Worm (Caenorhabditis elegans) whole organism, late embryonic: ENCODE results near the gene fbxb-21.
"Not testable (repeated sequence)": the region's sequence is repeated elsewhere in the genome, so short reads cannot be mapped to it uniquely, and the experiment has no call there.

Experiments
- C08G9.2 ChIP-seq: sonication (generic microtip); optimal IDR thresholded peaks from 2 replicates; lab custom pipeline; 2016; ENCODE audit warnings: mild to moderate bottlenecking, missing genetic modification characterization, moderate library complexity, missing compliant biosample characterization
- F13H6.1 ChIP-seq: sonication (generic microtip); optimal IDR thresholded peaks from 2 replicates; lab custom pipeline; 2016; ENCODE audit warnings: missing genetic modification characterization, missing compliant biosample characterization
- K02D7.2 ChIP-seq: sonication (generic microtip); optimal IDR thresholded peaks from 2 replicates; lab custom pipeline; 2017; ENCODE audit warnings: mild to moderate bottlenecking, missing genetic modification characterization, missing compliant biosample characterization
- K09A11.1 ChIP-seq: sonication (generic microtip); optimal IDR thresholded peaks from 2 replicates; lab custom pipeline; 2017; ENCODE audit warnings: antibody characterized with exemption, mild to moderate bottlenecking, missing genetic modification characterization, missing compliant biosample characterization; ENCODE audit not compliant: insufficient read depth
- Y22D7AL.16 ChIP-seq: sonication (generic microtip); optimal IDR thresholded peaks from 2 replicates; lab custom pipeline; 2016; ENCODE audit warnings: missing genetic modification characterization, missing compliant biosample characterization
- ahr-1 ChIP-seq: sonication (generic microtip); optimal IDR thresholded peaks from 2 replicates; lab custom pipeline; 2016; ENCODE audit warnings: missing genetic modification characterization, missing compliant biosample characterization
- ceh-14 ChIP-seq: sonication (generic microtip); optimal IDR thresholded peaks from 2 replicates; lab custom pipeline; 2016; ENCODE audit warnings: missing genotype, missing genetic modification characterization, missing compliant biosample characterization
- ceh-19 ChIP-seq: fragments of 200-800 bp; sonication (Bioruptor generic); optimal IDR thresholded peaks from 2 replicates; lab custom pipeline; 2018; ENCODE audit warnings: mild to moderate bottlenecking, missing genetic modification characterization, missing compliant biosample characterization
- ceh-22 ChIP-seq: sonication (generic microtip); optimal IDR thresholded peaks from 2 replicates; lab custom pipeline; 2017; ENCODE audit warnings: missing biosample characterization, missing genetic modification characterization
- ceh-24 ChIP-seq: sonication (generic microtip); optimal IDR thresholded peaks from 2 replicates; lab custom pipeline; 2016; ENCODE audit warnings: mild to moderate bottlenecking, missing genetic modification characterization, missing compliant biosample characterization
- ceh-30 ChIP-seq: fragments of 150-350 bp; optimal IDR thresholded peaks from 2 replicates; lab custom pipeline; 2014; ENCODE audit warnings: missing biosample characterization, missing genetic modification characterization
- ceh-31 ChIP-seq: sonication (generic microtip); optimal IDR thresholded peaks from 2 replicates; lab custom pipeline; 2016; ENCODE audit warnings: missing genetic modification characterization, missing compliant biosample characterization
- ceh-34 ChIP-seq: sonication (generic microtip); optimal IDR thresholded peaks from 2 replicates; lab custom pipeline; 2016; ENCODE audit warnings: mild to moderate bottlenecking, missing genetic modification characterization, missing compliant biosample characterization
- ceh-45 ChIP-seq: fragments of 200-800 bp; sonication (Bioruptor generic); IDR thresholded peaks from 2 replicates; pipeline ENCODE4 v1.3.6; 2022; ENCODE audit warnings: missing genetic modification reagents, missing genetic modification characterization, missing compliant biosample characterization
- ceh-6 ChIP-seq: fragments of 200-800 bp; sonication (Bioruptor generic); optimal IDR thresholded peaks from 2 replicates; lab custom pipeline; 2018; ENCODE audit warnings: mild to moderate bottlenecking, missing genetic modification characterization, missing compliant biosample characterization
- ceh-9 ChIP-seq: sonication (generic microtip); optimal IDR thresholded peaks from 2 replicates; lab custom pipeline; 2016; ENCODE audit warnings: mild to moderate bottlenecking, missing genetic modification characterization, inconsistent platforms, missing compliant biosample characterization
- dve-1 ChIP-seq: sonication (generic microtip); optimal IDR thresholded peaks from 2 replicates; lab custom pipeline; 2017; ENCODE audit warnings: antibody characterized with exemption, mild to moderate bottlenecking, missing genetic modification characterization, missing compliant biosample characterization
- elt-2 ChIP-seq: sonication (generic microtip); optimal IDR thresholded peaks from 2 replicates; lab custom pipeline; 2016; ENCODE audit warnings: missing genetic modification reagents, missing genetic modification characterization, missing compliant biosample characterization
- elt-4 ChIP-seq: sonication (generic microtip); optimal IDR thresholded peaks from 2 replicates; lab custom pipeline; 2016; ENCODE audit warnings: missing genetic modification characterization, missing compliant biosample characterization
- eyg-1 ChIP-seq: sonication (generic microtip); optimal IDR thresholded peaks from 2 replicates; lab custom pipeline; 2016; ENCODE audit warnings: missing genotype, missing genetic modification characterization, missing compliant biosample characterization
- fax-1 ChIP-seq: sonication (generic microtip); optimal IDR thresholded peaks from 2 replicates; lab custom pipeline; 2016; ENCODE audit warnings: missing genotype, missing genetic modification characterization, missing compliant biosample characterization
- fkh-10 ChIP-seq: fragments of 150-350 bp; optimal IDR thresholded peaks from 2 replicates; lab custom pipeline; 2014; ENCODE audit warnings: missing biosample characterization, missing genetic modification reagents, missing genetic modification characterization
- gmeb-2 ChIP-seq: sonication (generic microtip); optimal IDR thresholded peaks from 2 replicates; lab custom pipeline; 2016; ENCODE audit warnings: missing genetic modification characterization, inconsistent platforms, missing compliant biosample characterization
- hlh-13 ChIP-seq: fragments of 200-800 bp; sonication (Bioruptor generic); optimal IDR thresholded peaks from 2 replicates; lab custom pipeline; 2018; ENCODE audit warnings: mild to moderate bottlenecking, missing genetic modification characterization, missing compliant biosample characterization
- hlh-15 ChIP-seq: sonication (generic microtip); optimal IDR thresholded peaks from 2 replicates; lab custom pipeline; 2016; ENCODE audit warnings: missing genetic modification characterization, missing compliant biosample characterization
- hlh-30 ChIP-seq: sonication (generic microtip); optimal IDR thresholded peaks from 2 replicates; lab custom pipeline; 2017; ENCODE audit warnings: antibody characterized with exemption, missing genetic modification characterization, missing compliant biosample characterization; ENCODE audit not compliant: insufficient read depth
- hlh-8 ChIP-seq: sonication (generic microtip); optimal IDR thresholded peaks from 2 replicates; lab custom pipeline; 2016; ENCODE audit warnings: missing genotype, missing genetic modification characterization, missing compliant biosample characterization
- lin-11 ChIP-seq: fragments of 200-800 bp; sonication (Bioruptor generic); optimal IDR thresholded peaks from 2 replicates; lab custom pipeline; 2018; ENCODE audit warnings: mild to moderate bottlenecking, missing genetic modification characterization, missing compliant biosample characterization
- madf-2 ChIP-seq: sonication (generic microtip); optimal IDR thresholded peaks from 2 replicates; lab custom pipeline; 2017; ENCODE audit warnings: missing genetic modification characterization, missing compliant biosample characterization
- pha-2 ChIP-seq: sonication (generic microtip); optimal IDR thresholded peaks from 2 replicates; lab custom pipeline; 2017; ENCODE audit warnings: mild to moderate bottlenecking, missing genetic modification characterization, missing compliant biosample characterization
- pros-1 ChIP-seq: fragments of 150-350 bp; optimal IDR thresholded peaks from 2 replicates; lab custom pipeline; 2014; ENCODE audit warnings: missing biosample characterization, missing genetic modification reagents, missing genetic modification characterization
- ref-2 ChIP-seq: sonication (generic microtip); optimal IDR thresholded peaks from 2 replicates; lab custom pipeline; 2016; ENCODE audit warnings: missing genetic modification characterization, missing compliant biosample characterization
- tbx-2 ChIP-seq: sonication (generic microtip); optimal IDR thresholded peaks from 2 replicates; lab custom pipeline; 2016; ENCODE audit warnings: missing genetic modification characterization, missing compliant biosample characterization
- unc-3 ChIP-seq, 2 experiments: fragments of 200-800 bp in 1 of 2; sonication (Bioruptor generic) in 1 of 2; sonication (generic microtip) in 1 of 2; conservative IDR thresholded peaks in 1 of 2; optimal IDR thresholded peaks in 1 of 2; 2 replicates each; pipeline versions ENCODE4 v1.3.6 to Lab custom; 2016 to 2022; ENCODE audit warnings: missing compliant biosample characterization in 2 of 2, missing genetic modification characterization in 2 of 2, missing genetic modification reagents in 1 of 2
- unc-86 ChIP-seq: sonication (generic microtip); optimal IDR thresholded peaks from 2 replicates; lab custom pipeline; 2016; ENCODE audit warnings: missing genetic modification characterization, missing compliant biosample characterization
- zip-5 ChIP-seq: sonication (generic microtip); optimal IDR thresholded peaks from 2 replicates; lab custom pipeline; 2016; ENCODE audit warnings: missing genetic modification characterization, missing compliant biosample characterization

Gene fbxb-21

ce11 chrII:1663516-1663915 is 14.8 kb upstream of the fbxb-21 start, which contains the start of gene duxl-1 (continued):
- TF ChIP-seq zip-5 (tag; lab: Kevin White, UChicago) (no peak), ceh-19 (GFP tag; lab: Kevin White, UChicago) (no peak), unc-86 (no peak), ceh-34 (no peak), gmeb-2 (tag; lab: Kevin White, UChicago) (no peak), unc-3 (GFP tag; conservative IDR thresholded peaks at IDR 0.05; lab: Robert Waterston, UW) (no peak), unc-3 (tag; optimal IDR thresholded peaks at IDR 0.05; lab: Kevin White, UChicago) (no peak), ceh-24 (tag; lab: Kevin White, UChicago) (no peak), hlh-30 (tag; lab: Kevin White, UChicago) (peak; percentile 42), tbx-2 (tag; lab: Kevin White, UChicago) (peak; percentile 15)

ce11 chrII:1662881-1663280 is 14.2 kb upstream of the fbxb-21 start, which contains the start of gene ZC204.14:
Gene ZC204.14, minus strand, starts transcription at chrII:1662949.
- TF ChIP-seq elt-4 (tag; lab: Kevin White, UChicago) (no peak), ceh-19 (GFP tag; lab: Kevin White, UChicago) (no peak), dve-1 (tag; lab: Kevin White, UChicago) (no peak), Y22D7AL.16 (tag; lab: Kevin White, UChicago) (no peak), fkh-10 (GFP tag; lab: Kevin White, UChicago) (no peak), hlh-13 (GFP tag; lab: Kevin White, UChicago) (no peak), ceh-14 (tag; lab: Kevin White, UChicago) (no peak), fax-1 (tag; lab: Kevin White, UChicago) (no peak), pros-1 (tag; lab: Kevin White, UChicago) (no peak), F13H6.1 (tag; lab: Kevin White, UChicago) (no peak)
- TF ChIP-seq, all 69 proteins: peak for 0

DNA sequence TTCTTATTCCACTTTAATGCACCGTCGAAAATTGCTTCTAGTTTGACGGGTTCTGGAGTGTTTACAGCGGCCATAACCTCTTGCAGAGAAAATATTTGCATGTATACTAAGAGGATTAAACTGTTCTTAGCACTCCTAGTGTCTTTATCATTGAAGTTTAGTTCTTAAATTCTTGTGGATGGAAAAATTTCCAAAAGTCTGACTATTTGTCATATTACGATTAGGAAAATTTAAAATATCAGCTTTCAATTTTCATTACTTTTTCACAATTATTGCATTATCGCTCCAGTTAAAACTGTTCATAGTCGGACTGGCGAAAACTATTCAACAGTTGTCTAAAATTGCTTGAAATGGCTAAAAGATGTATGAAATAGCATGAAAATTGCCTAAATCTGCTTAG is 12.2 kb upstream of the fbxb-21 start, which contains the start of gene ZC204.13:
TSS of gene ZC204.13 (minus strand) at position 101 of the 400 bp plus-strand sequence.
- not testable (repeated sequence) for TF ChIP-seq hlh-15 (tag; lab: Kevin White, UChicago); ceh-45 (GFP tag; lab: Robert Waterston, UW); K02D7.2 (tag; lab: Kevin White, UChicago)

DNA sequence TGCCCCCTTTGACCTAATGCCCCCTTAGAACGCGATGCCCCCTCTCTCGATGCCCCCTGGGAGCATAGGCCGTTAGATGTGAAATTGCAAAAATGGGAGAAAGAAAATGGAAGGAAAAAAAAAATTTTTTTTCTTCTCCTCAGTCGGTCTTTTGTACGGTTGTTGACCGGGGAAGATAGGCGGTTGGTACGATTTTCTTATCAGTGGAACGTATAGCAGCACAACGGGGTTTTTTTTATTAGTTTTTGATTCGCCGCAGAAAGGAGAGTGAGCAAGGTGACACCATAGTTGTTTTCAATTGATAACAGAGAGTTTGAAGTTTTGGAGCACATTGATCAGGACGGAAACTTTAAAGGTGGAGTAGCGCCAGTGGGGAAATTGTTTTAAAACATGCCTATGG is 11.1 kb upstream of the fbxb-21 start:
- peak; percentile 16 for TF ChIP-seq elt-2 (tag; lab: Kevin White, UChicago)

ce11 chrII:1657202-1657601 is 8.5 kb upstream of the fbxb-21 start, which contains the start of gene ZC204.12:
Gene ZC204.12, minus strand, starts transcription at chrII:1657302.
- TF ChIP-seq ceh-22 (tag; lab: Kevin White, UChicago) (no peak), elt-2 (tag; lab: Kevin White, UChicago) (no peak), pha-2 (tag; lab: Kevin White, UChicago) (no peak), ceh-6 (GFP tag; lab: Kevin White, UChicago) (no peak), ceh-14 (tag; lab: Kevin White, UChicago) (no peak), ceh-30 (tag; lab: Kevin White, UChicago) (no peak), eyg-1 (tag; lab: Kevin White, UChicago) (no peak), C08G9.2 (no peak), hlh-8 (no peak), K09A11.1 (tag; lab: Kevin White, UChicago) (no peak), F13H6.1 (tag; lab: Kevin White, UChicago) (no peak), ceh-19 (GFP tag; lab: Kevin White, UChicago) (no peak), madf-2 (no peak), ceh-9 (tag; lab: Kevin White, UChicago) (no peak), ref-2 (tag; lab: Kevin White, UChicago) (no peak), ceh-31 (no peak), ahr-1 (tag; lab: Kevin White, UChicago) (no peak), lin-11 (no peak)
